Worm (Caenorhabditis elegans) whole organism, midembryonic: ENCODE measurements around the gene srz-82.

Experiments
- T22C8.4 ChIP-seq: fragments of 200-800 bp; sonication (Bioruptor generic); IDR thresholded peaks from 2 replicates; pipeline ENCODE4 v1.3.6; 2022; ENCODE audit warnings: missing genetic modification characterization, missing compliant biosample characterization
- cog-1 ChIP-seq: sonication (generic microtip); optimal IDR thresholded peaks from 2 replicates; lab custom pipeline; 2016; ENCODE audit warnings: missing genetic modification characterization, missing compliant biosample characterization
- flt-1 ChIP-seq: fragments of 200-800 bp; sonication (Bioruptor generic); IDR thresholded peaks from 2 replicates; pipeline ENCODE4 v1.3.6; 2022; ENCODE audit warnings: missing genetic modification characterization, missing compliant biosample characterization
- klf-2 ChIP-seq: fragments of 200-800 bp; sonication (Bioruptor generic); conservative IDR thresholded peaks from 2 replicates; pipeline ENCODE4 v1.3.6; 2022; ENCODE audit warnings: missing genetic modification reagents, missing genetic modification characterization, missing compliant biosample characterization
- med-1 ChIP-seq: sonication (generic microtip); optimal IDR thresholded peaks from 2 replicates; lab custom pipeline; 2017; ENCODE audit warnings: missing genetic modification characterization, mild to moderate bottlenecking, missing compliant biosample characterization, antibody characterized with exemption, missing genetic modification reagents; ENCODE audit not compliant: insufficient read depth
- ref-1 ChIP-seq: fragments of 200-800 bp; sonication (Bioruptor generic); conservative IDR thresholded peaks from 2 replicates; pipeline ENCODE4 v1.3.6; 2022; ENCODE audit warnings: missing genetic modification reagents, missing genetic modification characterization, missing compliant biosample characterization
- tab-1 ChIP-seq: fragments of 200-800 bp; sonication (Bioruptor generic); IDR thresholded peaks from 2 replicates; pipeline ENCODE4 v1.3.6; 2022; ENCODE audit warnings: missing genetic modification characterization, missing compliant biosample characterization
- ztf-23 ChIP-seq: fragments of 200-800 bp; sonication (Bioruptor generic); IDR thresholded peaks from 2 replicates; pipeline ENCODE4 v1.3.6; 2022; ENCODE audit warnings: missing genetic modification reagents, missing genetic modification characterization, missing compliant biosample characterization
- ztf-29 ChIP-seq: fragments of 200-800 bp; sonication (Bioruptor generic); IDR thresholded peaks from 2 replicates; pipeline ENCODE4 v1.3.6; 2022; ENCODE audit warnings: missing genetic modification reagents, missing genetic modification characterization, missing compliant biosample characterization

Gene srz-82

ce11 chrIV:3447350-3447749 is 35.3 kb upstream of the srz-82 start:
- TF ChIP-seq cog-1 (tag; lab: Kevin White, UChicago), result no peak

DNA sequence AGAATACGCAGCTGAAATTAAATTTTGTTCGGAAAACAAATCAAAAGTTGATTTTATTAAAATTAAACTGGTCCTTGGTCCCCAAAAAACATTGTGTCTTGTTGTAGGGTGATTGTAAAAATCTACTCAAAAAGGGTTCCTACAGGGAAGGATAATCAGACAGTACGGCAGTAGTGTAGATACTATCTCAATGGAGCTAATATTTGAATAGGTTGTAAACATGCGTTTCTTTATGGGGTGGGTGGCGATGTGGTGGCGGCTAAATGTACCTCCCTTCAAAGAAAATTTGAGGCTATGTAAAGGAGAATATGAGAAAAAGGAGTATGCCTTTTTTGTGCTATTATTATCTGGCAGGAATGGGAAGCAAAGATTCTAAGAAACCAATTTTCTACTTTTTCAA is 30.2 kb upstream of the srz-82 start:
- TF ChIP-seq tab-1 (GFP tag; lab: Robert Waterston, UW) (no peak), med-1 (GFP tag; lab: Kevin White, UChicago) (no peak), T22C8.4 (no peak), cog-1 (tag; lab: Kevin White, UChicago) (no peak)

DNA sequence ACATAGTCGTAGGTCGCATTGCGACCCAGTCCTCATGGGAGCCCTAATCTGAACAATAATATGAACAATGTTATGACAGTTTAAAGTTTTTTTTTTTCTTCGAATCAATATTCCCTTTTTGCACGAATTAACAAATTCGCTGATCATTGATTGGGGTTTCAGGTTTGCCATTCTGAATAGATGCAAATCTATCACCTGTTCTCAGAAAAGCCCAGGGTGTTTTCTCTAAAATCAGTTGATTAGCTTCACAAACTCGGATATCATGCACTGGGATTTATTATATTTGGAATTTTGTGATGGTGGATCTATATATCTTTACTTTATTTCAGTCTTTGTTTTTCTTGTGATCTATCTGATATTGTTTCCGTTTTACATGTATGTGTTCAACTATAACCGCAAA is 29.3 kb upstream of the srz-82 start, which contains the start of gene srz-23:
srz-23 (plus strand) TSS at position 263 of the 400 bp plus-strand sequence.
- TF ChIP-seq ztf-23 (no peak), tab-1 (GFP tag; lab: Robert Waterston, UW) (no peak)

DNA sequence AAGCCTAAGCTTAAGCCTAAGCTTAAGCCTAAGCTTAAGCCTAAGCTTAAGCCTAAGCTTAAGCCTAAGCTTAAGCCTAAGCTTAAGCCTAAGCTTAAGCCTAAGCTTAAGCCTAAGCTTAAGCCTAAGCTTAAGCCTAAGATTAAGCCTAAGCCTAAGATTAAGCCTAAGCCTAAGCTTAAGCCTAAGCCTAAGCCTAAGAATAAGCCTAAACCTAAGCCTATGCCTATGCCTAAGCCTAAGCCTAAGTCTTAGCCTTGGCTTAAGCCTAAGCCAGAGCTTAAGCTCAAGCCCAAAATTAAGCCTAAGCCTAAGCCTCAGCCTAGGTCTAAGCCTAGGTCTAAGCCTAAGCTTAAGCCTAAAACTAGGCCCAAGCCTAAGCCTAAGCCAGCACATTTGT is 27.3 kb upstream of the srz-82 start:
- peak; percentile 75; the same call in 1 of the 2 replicates for TF ChIP-seq ztf-29 (GFP tag; lab: Robert Waterston, UW)

ce11 chrIV:3463254-3463653 is 19.4 kb upstream of the srz-82 start, which contains the start of gene F58E2.4:
Gene F58E2.4 (plus strand): TSS chrIV:3463387.
- no peak for TF ChIP-seq med-1 (GFP tag; lab: Kevin White, UChicago)
- TF ChIP-seq cog-1 (tag; lab: Kevin White, UChicago), result no peak
- TF ChIP-seq klf-2 (GFP tag; lab: Robert Waterston, UW), result no peak
- no peak for TF ChIP-seq ref-1 (GFP tag; lab: Robert Waterston, UW)
- TF ChIP-seq ztf-29 (GFP tag; lab: Robert Waterston, UW), result no peak
- TF ChIP-seq flt-1 (GFP tag; lab: Robert Waterston, UW), result no peak
- TF ChIP-seq tab-1 (GFP tag; lab: Robert Waterston, UW), result no peak
- no peak for TF ChIP-seq T22C8.4
- TF ChIP-seq ztf-23, result no peak

- TF ChIP-seq tab-1 (GFP tag; lab: Robert Waterston, UW) (no peak), med-1 (GFP tag; lab: Kevin White, UChicago) (no peak), ztf-29 (GFP tag; lab: Robert Waterston, UW) (no peak), T22C8.4 (no peak), ref-1 (GFP tag; lab: Robert Waterston, UW) (no peak), flt-1 (GFP tag; lab: Robert Waterston, UW) (no peak), klf-2 (GFP tag; lab: Robert Waterston, UW) (no peak), cog-1 (tag; lab: Kevin White, UChicago) (no peak), ztf-23 (no peak)
Observed at ce11 chrIV:3467128-3467527, 15.6 kb upstream of the srz-82 start, which contains the start of gene F58E2.3. Gene F58E2.3 (plus strand): TSS chrIV:3467428.

ce11 chrIV:3467751-3468150 is 14.9 kb upstream of the srz-82 start:
- TF ChIP-seq ztf-29 (GFP tag; lab: Robert Waterston, UW), result no peak
- TF ChIP-seq T22C8.4, result no peak
- no peak for TF ChIP-seq cog-1 (tag; lab: Kevin White, UChicago)
- TF ChIP-seq ztf-23, result no peak
- no peak for TF ChIP-seq flt-1 (GFP tag; lab: Robert Waterston, UW)
- TF ChIP-seq tab-1 (GFP tag; lab: Robert Waterston, UW), result no peak
- TF ChIP-seq ref-1 (GFP tag; lab: Robert Waterston, UW), result no peak
- no peak for TF ChIP-seq med-1 (GFP tag; lab: Kevin White, UChicago)
- TF ChIP-seq klf-2 (GFP tag; lab: Robert Waterston, UW), result no peak

DNA sequence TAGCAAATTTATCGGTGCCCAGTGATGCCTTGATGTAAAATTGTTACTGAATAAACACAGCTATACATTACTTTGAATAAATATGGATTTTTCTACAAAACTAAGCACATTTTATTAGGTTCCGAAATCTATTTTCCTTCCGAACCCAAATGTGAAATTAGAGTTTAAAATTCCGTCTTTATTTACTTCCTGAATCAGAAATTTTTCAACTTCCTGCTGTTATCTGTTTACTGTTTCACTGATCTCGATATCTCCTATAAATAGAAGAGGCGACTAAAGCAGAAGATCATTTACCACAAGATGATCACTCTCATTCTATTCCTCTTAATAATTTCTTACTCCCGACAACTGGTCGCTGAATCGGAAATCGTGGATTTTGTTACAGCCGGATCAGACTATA is 13.0 kb upstream of the srz-82 start, which contains the start of gene F58E2.2:
F58E2.2 (plus strand) TSS at position 301 of the 400 bp plus-strand sequence.
- TF ChIP-seq tab-1 (GFP tag; lab: Robert Waterston, UW), result no peak

- TF ChIP-seq T22C8.4 (no peak), klf-2 (GFP tag; lab: Robert Waterston, UW) (no peak), flt-1 (GFP tag; lab: Robert Waterston, UW) (no peak), ref-1 (GFP tag; lab: Robert Waterston, UW) (no peak), ztf-23 (no peak), ztf-29 (GFP tag; lab: Robert Waterston, UW) (no peak), cog-1 (tag; lab: Kevin White, UChicago) (no peak), med-1 (GFP tag; lab: Kevin White, UChicago) (no peak), tab-1 (GFP tag; lab: Robert Waterston, UW) (no peak)
Observed at ce11 chrIV:3477124-3477523, 5.6 kb upstream of the srz-82 start, which contains the start of gene srz-69. Gene srz-69 (minus strand): TSS chrIV:3477224.

ce11 chrIV:3478911-3479385 is 3.7 kb upstream of the srz-82 start, which contains the start of the genes srz-70 and C09G12.5:
Gene srz-70 (minus strand): TSS chrIV:3479011.
Gene C09G12.5 (plus strand): TSS chrIV:3479335.
- TF ChIP-seq tab-1 (GFP tag; lab: Robert Waterston, UW) (no peak), cog-1 (tag; lab: Kevin White, UChicago) (no peak), flt-1 (GFP tag; lab: Robert Waterston, UW) (no peak), med-1 (GFP tag; lab: Kevin White, UChicago) (no peak), ztf-23 (no peak), T22C8.4 (no peak), ztf-29 (GFP tag; lab: Robert Waterston, UW) (no peak), klf-2 (GFP tag; lab: Robert Waterston, UW) (no peak), ref-1 (GFP tag; lab: Robert Waterston, UW) (no peak)

- no peak for TF ChIP-seq klf-2 (GFP tag; lab: Robert Waterston, UW)
- no peak for TF ChIP-seq tab-1 (GFP tag; lab: Robert Waterston, UW)
- TF ChIP-seq cog-1 (tag; lab: Kevin White, UChicago), result no peak
- no peak for TF ChIP-seq ztf-23
- no peak for TF ChIP-seq T22C8.4
- TF ChIP-seq ref-1 (GFP tag; lab: Robert Waterston, UW), result no peak
- no peak for TF ChIP-seq flt-1 (GFP tag; lab: Robert Waterston, UW)
- no peak for TF ChIP-seq ztf-29 (GFP tag; lab: Robert Waterston, UW)
- no peak for TF ChIP-seq med-1 (GFP tag; lab: Kevin White, UChicago)
Observed at ce11 chrIV:3481760-3482159, 935 bp upstream of the srz-82 start, which contains the start of gene srz-37. Gene srz-37 (minus strand): TSS chrIV:3481860.
